Worm (Caenorhabditis elegans): ENCODE measurements around the gene gob-1.

The gob-1 gene

ce11 chrX:15514547-15514946 is 21.1 kb downstream of the gob-1 start:
- TF ChIP-seq unc-62 (GFP tag; optimal IDR thresholded peaks at IDR 0.05) (no peak), nhr-12 (tag; optimal IDR thresholded peaks at IDR 0.05) (no peak), ham-2 (GFP tag; optimal IDR thresholded peaks at IDR 0.05) (no peak), lin-32 (GFP tag; optimal IDR thresholded peaks at IDR 0.05) (no peak), ceh-39 (tag; optimal IDR thresholded peaks at IDR 0.05) (no peak), cnd-1 (tag; optimal IDR thresholded peaks at IDR 0.05) (no peak)

- TF ChIP-seq ceh-83 (GFP tag; optimal IDR thresholded peaks at IDR 0.05) = no peak
- no peak for TF ChIP-seq zip-8 (tag; optimal IDR thresholded peaks at IDR 0.05)
- TF ChIP-seq unc-120 (tag; optimal IDR thresholded peaks at IDR 0.05; ENCODE audit: poor library complexity, severe bottlenecking) = peak; percentile 21
- peak; percentile 51 for TF ChIP-seq M03D4.4 (tag; optimal IDR thresholded peaks at IDR 0.05)
- no peak for TF ChIP-seq lin-32 (GFP tag; optimal IDR thresholded peaks at IDR 0.05)
- TF ChIP-seq sptf-1 (tag; optimal IDR thresholded peaks at IDR 0.05) = peak; percentile 41
- peak; percentile 18 for TF ChIP-seq sem-2 (GFP tag; optimal IDR thresholded peaks at IDR 0.05)
- no peak for TF ChIP-seq flh-1 (GFP tag; optimal IDR thresholded peaks at IDR 0.05)
Measured at ce11 chrX:15515798-15516197, 22.4 kb downstream of the gob-1 start.

- no peak for TF ChIP-seq snpc-4 (tag; optimal IDR thresholded peaks at IDR 0.05)
- TF ChIP-seq lin-13 (tag; optimal IDR thresholded peaks at IDR 0.05) = no peak
- no peak for TF ChIP-seq ces-1 (GFP tag; optimal IDR thresholded peaks at IDR 0.05)
- TF ChIP-seq mab-5 (tag; optimal IDR thresholded peaks at IDR 0.05) = no peak
- no peak for TF ChIP-seq zip-8 (tag; optimal IDR thresholded peaks at IDR 0.05)
- TF ChIP-seq hlh-1 (tag; optimal IDR thresholded peaks at IDR 0.05) = no peak
- TF ChIP-seq tbx-8 (GFP tag; optimal IDR thresholded peaks at IDR 0.05) = no peak
- no peak for TF ChIP-seq cnd-1 (tag; optimal IDR thresholded peaks at IDR 0.05)
- no peak for TF ChIP-seq ceh-83 (GFP tag; optimal IDR thresholded peaks at IDR 0.05)
- TF ChIP-seq blmp-1 (tag; optimal IDR thresholded peaks at IDR 0.05) = no peak
- no peak for TF ChIP-seq lsy-2 (tag; optimal IDR thresholded peaks at IDR 0.05)
- no peak for TF ChIP-seq drap-1 (GFP tag; optimal IDR thresholded peaks at IDR 0.05)
- TF ChIP-seq unc-120 (tag; optimal IDR thresholded peaks at IDR 0.05; ENCODE audit: poor library complexity, severe bottlenecking) = no peak
- no peak for TF ChIP-seq sptf-1 (tag; optimal IDR thresholded peaks at IDR 0.05)
- TF ChIP-seq unc-39 (tag; optimal IDR thresholded peaks at IDR 0.05) = no peak
Measured at ce11 chrX:15528472-15528871, 35.1 kb downstream of the gob-1 start.

ce11 chrX:15533260-15533659 is 39.9 kb downstream of the gob-1 start:
- TF ChIP-seq ces-1 (GFP tag; optimal IDR thresholded peaks at IDR 0.05) (peak; percentile 65), cnd-1 (tag; optimal IDR thresholded peaks at IDR 0.05) (no peak)

ce11 chrX:15535190-15535636 is 41.8 kb downstream of the gob-1 start:
- TF ChIP-seq ztf-11 (tag; optimal IDR thresholded peaks at IDR 0.05) = no peak
- TF ChIP-seq ceh-43 (GFP tag; optimal IDR thresholded peaks at IDR 0.05) = no peak
- TF ChIP-seq ces-1 (GFP tag; optimal IDR thresholded peaks at IDR 0.05) = peak; percentile 72
- TF ChIP-seq hlh-1 (tag; optimal IDR thresholded peaks at IDR 0.05) = peak; percentile 31
- TF ChIP-seq unc-120 (tag; optimal IDR thresholded peaks at IDR 0.05; ENCODE audit: poor library complexity, severe bottlenecking) = peak; percentile 64
- peak; percentile 15 for TF ChIP-seq sptf-1 (tag; optimal IDR thresholded peaks at IDR 0.05)
- TF ChIP-seq mls-2 (tag; optimal IDR thresholded peaks at IDR 0.05) = no peak
- TF ChIP-seq drap-1 (GFP tag; optimal IDR thresholded peaks at IDR 0.05) = peak; percentile 11

- TF ChIP-seq nhr-12 (tag; optimal IDR thresholded peaks at IDR 0.05) = no peak
- no peak for TF ChIP-seq M03D4.4 (tag; optimal IDR thresholded peaks at IDR 0.05)
- no peak for TF ChIP-seq ceh-83 (GFP tag; optimal IDR thresholded peaks at IDR 0.05)
- TF ChIP-seq ceh-39 (tag; optimal IDR thresholded peaks at IDR 0.05) = no peak
- no peak for TF ChIP-seq mep-1 (tag; optimal IDR thresholded peaks at IDR 0.05)
- no peak for TF ChIP-seq nhr-2 (tag; optimal IDR thresholded peaks at IDR 0.05)
Measured at ce11 chrX:15536017-15536416, 42.6 kb downstream of the gob-1 start.

ce11 chrX:15537362-15537761 is 44.0 kb downstream of the gob-1 start, which contains the start of the genes olrn-1 and C02C6.14:
Gene olrn-1, plus strand, starts transcription at chrX:15537662.
Gene C02C6.14, plus strand, starts transcription at chrX:15537665.
- TF ChIP-seq tbx-8 (GFP tag; optimal IDR thresholded peaks at IDR 0.05) (no peak), ceh-43 (GFP tag; optimal IDR thresholded peaks at IDR 0.05) (no peak), blmp-1 (tag; optimal IDR thresholded peaks at IDR 0.05) (no peak), lsy-2 (tag; optimal IDR thresholded peaks at IDR 0.05) (no peak), zip-8 (tag; optimal IDR thresholded peaks at IDR 0.05) (no peak), nhr-28 (tag; optimal IDR thresholded peaks at IDR 0.05) (no peak), mep-1 (tag; optimal IDR thresholded peaks at IDR 0.05) (no peak), nhr-12 (tag; optimal IDR thresholded peaks at IDR 0.05) (no peak), nhr-2 (tag; optimal IDR thresholded peaks at IDR 0.05) (no peak)
